Worm (Caenorhabditis elegans) whole organism, L1 larva: ENCODE results near the gene nduv-3.

Experiments
- egl-27 ChIP-seq, 2 experiments: fragments of 150-350 bp in 1 of 2; sonication (generic microtip); optimal IDR thresholded peaks; 3 replicates each; lab custom pipeline; 2017 to 2018; ENCODE audit warnings: missing biosample characterization in 2 of 2, missing genetic modification characterization in 2 of 2, missing genetic modification reagents in 2 of 2
- elt-3 ChIP-seq, 6 experiments: fragments of 150-350 bp in 1 of 6; sonication (generic microtip); optimal IDR thresholded peaks; 2 replicates each; lab custom pipeline; 2017 to 2018; ENCODE audit warnings: missing biosample characterization in 6 of 6, missing genetic modification characterization in 6 of 6, inconsistent platforms in 1 of 6
- fkh-10 ChIP-seq: sonication (generic microtip); optimal IDR thresholded peaks from 2 replicates; lab custom pipeline; 2017; ENCODE audit warnings: missing biosample characterization, missing genetic modification reagents, missing genetic modification characterization
- nhr-19 ChIP-seq: fragments of 200-800 bp; sonication (Bioruptor generic); conservative IDR thresholded peaks from 2 replicates; pipeline ENCODE4 v1.3.6; 2022; ENCODE audit warnings: missing genetic modification characterization, missing compliant biosample characterization
- skn-1 ChIP-seq: fragments of 150-350 bp; optimal IDR thresholded peaks from 2 replicates; lab custom pipeline; 2014; ENCODE audit warnings: missing biosample characterization, missing genetic modification characterization
- unc-130 ChIP-seq: fragments of 150-350 bp; optimal IDR thresholded peaks from 2 replicates; lab custom pipeline; 2017; ENCODE audit warnings: missing biosample characterization, missing genetic modification characterization, inconsistent platforms

DNA sequence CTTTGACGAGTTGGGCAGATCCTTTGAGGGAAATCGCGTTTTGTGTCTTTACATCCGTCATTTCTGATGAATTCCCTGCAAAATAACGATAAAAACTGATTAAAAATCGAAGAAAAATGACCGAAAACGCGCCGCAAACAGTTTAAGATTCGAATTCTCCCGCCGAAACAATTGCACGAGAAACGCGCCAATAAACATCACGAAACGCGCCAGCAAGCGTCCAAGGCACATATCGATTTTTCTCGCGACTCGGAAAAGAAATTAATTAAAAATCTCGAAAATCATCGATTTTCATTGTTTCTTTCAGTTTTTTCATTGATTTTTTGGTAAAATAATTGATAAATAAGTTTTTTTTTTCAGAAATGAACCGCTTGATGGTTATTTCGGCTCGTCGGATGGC, at the start of gene nduv-3, which contains the start of gene mdf-2:
- TF ChIP-seq elt-3 (tag; optimal IDR thresholded peaks at IDR 0.05; lab: Kevin White, UChicago): peak in 2 of 6 experiments; percentile 55 to 61
- TF ChIP-seq nhr-19 (GFP tag; lab: Robert Waterston, UW): peak; percentile 77
- TF ChIP-seq egl-27 (tag; optimal IDR thresholded peaks at IDR 0.05; lab: Kevin White, UChicago): no peak
- TF ChIP-seq skn-1 (tag; lab: Kevin White, UChicago): peak; percentile 66
- peak; percentile 76 for TF ChIP-seq unc-130 (tag; lab: Kevin White, UChicago)
- peak; percentile 39 for TF ChIP-seq fkh-10 (GFP tag; lab: Kevin White, UChicago)
